Fruit fly (Drosophila melanogaster): ENCODE measurements around the gene CG42590.

Gene CG42590

dm6 chr3L:8067491-8067890 lies 1.6 kb downstream of the CG42590 start:
- TF ChIP-seq CG11085 (GFP tag; IDR thresholded peaks at IDR 0.05) (no peak), Dip3 (GFP tag; optimal IDR thresholded peaks at IDR 0.05) (no peak), MESR4 (GFP tag; optimal IDR thresholded peaks at IDR 0.05) (no peak), slp2 (GFP tag; optimal IDR thresholded peaks at IDR 0.05) (no peak), CG6689 (GFP tag; IDR thresholded peaks at IDR 0.05) (no peak), CG34224 (GFP tag; IDR thresholded peaks at IDR 0.05; ENCODE audit: partially characterized antibody) (no peak), emc (GFP tag; optimal IDR thresholded peaks at IDR 0.05) (no peak), CG11696 (GFP tag; IDR thresholded peaks at IDR 0.05) (no peak), CG7839 (tag; optimal IDR thresholded peaks at IDR 0.05) (no peak), CG12219 (GFP tag; optimal IDR thresholded peaks at IDR 0.05) (no peak), CG8765 (GFP tag; IDR thresholded peaks at IDR 0.05) (no peak)

DNA sequence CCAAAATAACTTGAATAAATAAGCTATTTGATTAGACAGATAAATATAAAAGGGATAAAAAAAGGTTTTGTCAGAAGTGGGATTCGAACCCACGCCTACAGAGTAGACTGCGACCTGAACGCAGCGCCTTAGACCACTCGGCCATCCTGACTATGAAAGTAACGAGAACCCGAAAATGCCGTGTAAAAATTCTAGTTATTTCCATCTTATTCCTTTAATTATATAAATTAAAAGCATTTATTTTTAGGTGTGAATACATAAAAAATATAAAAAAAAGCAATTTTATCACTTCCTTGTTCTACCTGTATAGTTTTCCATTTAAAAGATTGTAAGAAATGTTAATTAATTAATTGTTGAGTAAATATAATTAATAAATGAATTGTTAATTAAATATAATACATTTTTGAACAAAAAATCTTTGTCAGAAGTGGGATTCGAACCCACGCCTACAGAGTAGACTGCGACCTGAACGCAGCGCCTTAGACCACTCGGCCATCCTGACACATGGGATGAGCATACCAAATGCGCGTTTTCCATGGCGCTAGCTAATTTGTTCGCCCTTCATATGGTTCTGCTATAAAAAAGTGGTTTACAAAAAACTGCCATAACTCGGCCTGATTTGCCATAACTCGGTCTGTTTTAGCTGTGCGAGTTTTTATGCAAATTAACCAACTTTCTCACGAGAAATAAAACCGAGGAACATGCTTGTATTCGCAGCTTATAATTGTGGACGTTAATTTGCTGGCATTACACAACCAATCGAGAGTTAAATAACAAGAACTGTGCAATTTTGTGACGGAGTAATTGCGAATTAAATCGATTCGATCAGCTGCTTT lies 3.3 kb downstream of the CG42590 start:
- 0 out of 4 replicates have a peak, but pooled peaks have one; percentile 34 for TF ChIP-seq Dll (GFP tag; IDR thresholded peaks at IDR 0.05; ENCODE audit: partially characterized antibody)
- peak; percentile 93 for TF ChIP-seq CG42726 (GFP tag; IDR thresholded peaks at IDR 0.05; ENCODE audit: partially characterized antibody)
- no peak for TF ChIP-seq Ssrp (tag; optimal IDR thresholded peaks at IDR 0.05)
- peak; percentile 41 for TF ChIP-seq Asciz (GFP tag; optimal IDR thresholded peaks at IDR 0.05)
- TF ChIP-seq Hand (GFP tag; optimal IDR thresholded peaks at IDR 0.05), result no peak
- peak; percentile 93 for TF ChIP-seq Opbp (GFP tag; IDR thresholded peaks at IDR 0.05; ENCODE audit: partially characterized antibody)
- peak; percentile 27 for TF ChIP-seq CG18262 (tag; optimal IDR thresholded peaks at IDR 0.05)
- no peak for TF ChIP-seq sens-2 (GFP tag; IDR thresholded peaks at IDR 0.05)
- no peak for TF ChIP-seq ATbp (GFP tag; optimal IDR thresholded peaks at IDR 0.05)
- TF ChIP-seq CG14860 (GFP tag; IDR thresholded peaks at IDR 0.05; ENCODE audit: partially characterized antibody), result peak; percentile 89
- TF ChIP-seq CG17829 (tag; optimal IDR thresholded peaks at IDR 0.05), result peak; percentile 3
- TF ChIP-seq seq (GFP tag; IDR thresholded peaks at IDR 0.05), result no peak
- TF ChIP-seq CG2678 (tag; optimal IDR thresholded peaks at IDR 0.05), result peak; percentile 26
- TF ChIP-seq CoRest (tag; optimal IDR thresholded peaks at IDR 0.05), result peak; percentile 5
- TF ChIP-seq CG7839 (tag; optimal IDR thresholded peaks at IDR 0.05), result peak; percentile 9
- TF ChIP-seq CG14710 (tag; optimal IDR thresholded peaks at IDR 0.05), result peak; percentile 11
- TF ChIP-seq CG15601 (tag; optimal IDR thresholded peaks at IDR 0.05), result peak; percentile 16
- no peak for TF ChIP-seq scrt (GFP tag; optimal IDR thresholded peaks at IDR 0.05)
- TF ChIP-seq exex (tag; optimal IDR thresholded peaks at IDR 0.05), result peak; percentile 29
- TF ChIP-seq Chrac-16 (GFP tag; optimal IDR thresholded peaks at IDR 0.05), result no peak
- TF ChIP-seq CG8924 (tag; optimal IDR thresholded peaks at IDR 0.05), result peak; percentile 55
- TF ChIP-seq Ets97D (GFP tag; optimal IDR thresholded peaks at IDR 0.05), result no peak
- TF ChIP-seq HLHmδ (GFP tag; optimal IDR thresholded peaks at IDR 0.05), result peak; percentile 40
- TF ChIP-seq CG6654 (GFP tag; optimal IDR thresholded peaks at IDR 0.05), result no peak
- TF ChIP-seq onecut (GFP tag; IDR thresholded peaks at IDR 0.05), result peak; percentile 32; the same call in 1 of the 2 replicates
- TF ChIP-seq CG9609 (GFP tag; optimal IDR thresholded peaks at IDR 0.05), result no peak
- TF ChIP-seq nom (GFP tag; optimal IDR thresholded peaks at IDR 0.05), result peak; percentile 70
- TF ChIP-seq CrebB (tag; optimal IDR thresholded peaks at IDR 0.05), result no peak
- TF ChIP-seq zen2 (GFP tag; IDR thresholded peaks at IDR 0.05; ENCODE audit: partially characterized antibody), result peak; percentile 69; the same call in 1 of the 3 replicates
- TF ChIP-seq Xrp1 (GFP tag; IDR thresholded peaks at IDR 0.05), result peak; percentile 33; the same call in 1 of the 2 replicates
- TF ChIP-seq maf-S (GFP tag; optimal IDR thresholded peaks at IDR 0.05), result no peak
- TF ChIP-seq zen (tag; optimal IDR thresholded peaks at IDR 0.05), result peak; percentile 17
- peak; percentile 7 for TF ChIP-seq Fer1 (GFP tag; optimal IDR thresholded peaks at IDR 0.05)
- TF ChIP-seq tx (GFP tag; optimal IDR thresholded peaks at IDR 0.05), result no peak
- TF ChIP-seq nerfin-2 (GFP tag; IDR thresholded peaks at IDR 0.05; ENCODE audit: partially characterized antibody), result peak; percentile 84
- TF ChIP-seq CG4328 (GFP tag; optimal IDR thresholded peaks at IDR 0.05), result no peak
- peak; percentile 57 for TF ChIP-seq sens (GFP tag)

All from whole organism, embryonic.